Worm (Caenorhabditis elegans) whole organism, early embryonic: ENCODE results near the gene clec-34.

Experiments
- B0310.2 ChIP-seq: sonication (generic microtip); optimal IDR thresholded peaks from 2 replicates; lab custom pipeline; 2016; ENCODE audit warnings: mild to moderate bottlenecking, missing genetic modification characterization, missing compliant biosample characterization
- ama-1 ChIP-seq: fragments of 150-350 bp; optimal IDR thresholded peaks from 2 replicates; lab custom pipeline; 2014
- ceh-36 ChIP-seq: sonication (generic microtip); optimal IDR thresholded peaks from 2 replicates; lab custom pipeline; 2016; ENCODE audit warnings: missing genetic modification characterization, inconsistent platforms, missing compliant biosample characterization
- flt-1 ChIP-seq: fragments of 200-800 bp; sonication (Bioruptor generic); IDR thresholded peaks from 2 replicates; pipeline ENCODE4 v1.3.6; 2022; ENCODE audit warnings: missing genetic modification characterization, missing compliant biosample characterization
- hmg-4 ChIP-seq: fragments of 200-800 bp; sonication (Bioruptor generic); optimal IDR thresholded peaks from 2 replicates; lab custom pipeline; 2018; ENCODE audit warnings: mild to moderate bottlenecking, missing genetic modification characterization, missing compliant biosample characterization

- no peak for TF ChIP-seq hmg-4 (GFP tag; lab: Kevin White, UChicago)
- TF ChIP-seq ceh-36, result no peak
- TF ChIP-seq flt-1 (GFP tag; lab: Robert Waterston, UW), result no peak
- no peak for TF ChIP-seq ama-1 (lab: Kevin White, UChicago)
- TF ChIP-seq B0310.2 (tag; lab: Kevin White, UChicago), result no peak
Observed at ce11 chrV:16752089-16753030, 16.8 kb downstream of the clec-34 start.
